Worm (Caenorhabditis elegans) whole organism, mixed stage, embryonic: ENCODE data around the gene prmn-1.

ENCODE experiments used
- ceh-83 ChIP-seq: fragments of 200-800 bp; sonication (Bioruptor generic); optimal IDR thresholded peaks from 2 replicates; lab custom pipeline; 2018; ENCODE audit warnings: mild to moderate bottlenecking, missing genetic modification characterization, missing compliant biosample characterization
- elt-3 ChIP-seq: fragments of 150-350 bp; optimal IDR thresholded peaks from 2 replicates; lab custom pipeline; 2014; ENCODE audit warnings: missing biosample characterization, missing genetic modification characterization
- mab-5 ChIP-seq: fragments of 150-350 bp; optimal IDR thresholded peaks from 2 replicates; lab custom pipeline; 2014; ENCODE audit warnings: missing biosample characterization, missing genetic modification characterization
- mls-2 ChIP-seq: sonication (generic microtip); optimal IDR thresholded peaks from 2 replicates; lab custom pipeline; 2016; ENCODE audit warnings: mild to moderate bottlenecking, missing genetic modification characterization, moderate library complexity, missing compliant biosample characterization
- nhr-237 ChIP-seq: fragments of 150-350 bp; optimal IDR thresholded peaks from 2 replicates; lab custom pipeline; 2014; ENCODE audit warnings: missing biosample characterization, missing genetic modification characterization
- pha-4 ChIP-seq: fragments of 150-350 bp; optimal IDR thresholded peaks from 2 replicates; lab custom pipeline; 2018; ENCODE audit warnings: missing biosample characterization, missing genetic modification reagents, missing genetic modification characterization
- snpc-4 ChIP-seq: fragments of 150-350 bp; optimal IDR thresholded peaks from 2 replicates; lab custom pipeline; 2014; ENCODE audit warnings: missing biosample characterization, missing genetic modification characterization
- unc-39 ChIP-seq: fragments of 150-350 bp; optimal IDR thresholded peaks from 2 replicates; lab custom pipeline; 2014; ENCODE audit warnings: missing biosample characterization, missing genetic modification characterization
- unc-62 ChIP-seq: fragments of 150-350 bp; optimal IDR thresholded peaks from 2 replicates; lab custom pipeline; 2014; ENCODE audit warnings: missing biosample characterization, missing genetic modification reagents, missing genetic modification characterization
- ztf-11 ChIP-seq: fragments of 150-350 bp; optimal IDR thresholded peaks from 2 replicates; lab custom pipeline; 2014; ENCODE audit warnings: missing biosample characterization, missing genetic modification characterization

DNA sequence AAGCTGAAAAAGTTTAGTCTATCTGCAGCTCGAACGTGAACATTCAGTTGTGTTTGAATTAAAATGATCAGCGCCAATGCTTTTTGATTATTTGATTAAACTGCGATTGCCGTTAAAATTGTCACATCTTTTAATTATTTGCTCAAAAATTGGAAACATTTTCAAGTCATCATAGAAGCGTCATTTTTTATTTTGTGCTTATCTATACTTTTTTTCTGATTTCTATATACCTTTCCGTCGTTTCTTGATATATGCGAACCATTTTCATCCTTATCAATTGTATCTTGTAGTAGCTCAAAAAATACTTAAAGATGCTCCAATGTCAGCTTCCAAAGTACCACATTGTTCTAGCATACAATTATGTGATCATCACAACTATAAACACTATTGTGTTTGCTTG is 33.6 kb upstream of the prmn-1 start:
- TF ChIP-seq elt-3 (tag; lab: Kevin White, UChicago) (no peak), unc-62 (GFP tag; lab: Kevin White, UChicago) (no peak), nhr-237 (tag; lab: Kevin White, UChicago) (no peak), ceh-83 (GFP tag; lab: Kevin White, UChicago) (no peak), mls-2 (tag; lab: Kevin White, UChicago) (no peak), unc-39 (tag; lab: Kevin White, UChicago) (no peak), pha-4 (tag; lab: Kevin White, UChicago) (no peak), mab-5 (no peak), ztf-11 (tag; lab: Kevin White, UChicago) (no peak), snpc-4 (no peak)
